Fruit fly (Drosophila melanogaster): Measurements from ENCODE around the gene Hmgcl.

dm6 chr2L:6919203-6919849 is 40.9 kb upstream of the Hmgcl start:
- no peak for TF ChIP-seq tai (GFP tag; optimal IDR thresholded peaks at IDR 0.05)
- no peak for TF ChIP-seq Dif (GFP tag; optimal IDR thresholded peaks at IDR 0.05; ENCODE audit: partially characterized antibody)
- no peak for TF ChIP-seq fru (GFP tag; optimal IDR thresholded peaks at IDR 0.05)
- no peak for TF ChIP-seq Abd-B (GFP tag; optimal IDR thresholded peaks at IDR 0.05)
- TF ChIP-seq psq (GFP tag; optimal IDR thresholded peaks at IDR 0.05): no peak
- TF ChIP-seq usp (GFP tag; optimal IDR thresholded peaks at IDR 0.05): no peak
- no peak for TF ChIP-seq h (GFP tag; optimal IDR thresholded peaks at IDR 0.05)
- no peak for TF ChIP-seq ey (GFP tag; optimal IDR thresholded peaks at IDR 0.05)
- peak; percentile 72 for TF ChIP-seq woc (GFP tag; optimal IDR thresholded peaks at IDR 0.05)
- TF ChIP-seq Vsx2 (GFP tag; optimal IDR thresholded peaks at IDR 0.05; ENCODE audit: partially characterized antibody): no peak
- no peak for TF ChIP-seq CG9705 (GFP tag; optimal IDR thresholded peaks at IDR 0.05)
- no peak for TF ChIP-seq GATAd (GFP tag; optimal IDR thresholded peaks at IDR 0.05)
- no peak for TF ChIP-seq HLH106 (tag; optimal IDR thresholded peaks at IDR 0.05)
- TF ChIP-seq Rel (GFP tag; optimal IDR thresholded peaks at IDR 0.05): no peak
- TF ChIP-seq Rel (tag; optimal IDR thresholded peaks at IDR 0.05): no peak

All from whole organism, wandering third instar larva.